Worm (Caenorhabditis elegans): ENCODE measurements around the gene F54E2.9.
A peak's percentile ranks its signal among the peaks of the same experiment; 100 is the strongest.

The F54E2.9 gene

ce11 chrV:2849071-2849470 is 35.3 kb upstream of the F54E2.9 start, which contains the start of gene ugt-53:
TSS of gene ugt-53 (plus strand) at chrV:2849343.
- TF ChIP-seq let-526 (GFP tag; IDR thresholded peaks at IDR 0.05) (no peak), nhr-80 (tag; optimal IDR thresholded peaks at IDR 0.05) (peak; percentile 48)

- no peak for TF ChIP-seq B0261.1 (tag; optimal IDR thresholded peaks at IDR 0.05)
- no peak for TF ChIP-seq bed-2 (GFP tag; IDR thresholded peaks at IDR 0.05)
- no peak for TF ChIP-seq T26A5.8 (tag; optimal IDR thresholded peaks at IDR 0.05)
- TF ChIP-seq F57C9.4 (tag; optimal IDR thresholded peaks at IDR 0.05): no peak
- no peak for TF ChIP-seq F55B11.4 (tag; optimal IDR thresholded peaks at IDR 0.05; ENCODE audit: borderline replicate concordance, insufficient read depth)
- TF ChIP-seq die-1 (tag; optimal IDR thresholded peaks at IDR 0.05): no peak
- no peak for TF ChIP-seq ceh-100 (GFP tag; IDR thresholded peaks at IDR 0.05)
These were observed 34.6 kb upstream of the F54E2.9 start, which contains the start of gene srj-49 for ce11 chrV:2848290-2848937. TSS of gene srj-49 (minus strand) at chrV:2848340.

ce11 chrV:2845771-2846170 is 32.0 kb upstream of the F54E2.9 start, which contains the start of gene srj-44:
TSS of gene srj-44 (minus strand) at chrV:2845871.
- TF ChIP-seq hsf-1 (GFP tag; IDR thresholded peaks at IDR 0.05) (no peak), Y79H2A.3 (GFP tag; conservative IDR thresholded peaks at IDR 0.05) (no peak), T26A5.8 (tag; optimal IDR thresholded peaks at IDR 0.05) (no peak), unc-130 (GFP tag; optimal IDR thresholded peaks at IDR 0.05) (no peak), nhr-90 (tag; optimal IDR thresholded peaks at IDR 0.05) (no peak), lag-1 (GFP tag; IDR thresholded peaks at IDR 0.05) (no peak), hmg-1.2 (GFP tag; IDR thresholded peaks at IDR 0.05) (no peak), rcor-1 (GFP tag; IDR thresholded peaks at IDR 0.05) (no peak), cebp-2 (GFP tag; IDR thresholded peaks at IDR 0.05) (no peak), mel-28 (tag; optimal IDR thresholded peaks at IDR 0.05; ENCODE audit: borderline replicate concordance) (no peak), egl-44 (GFP tag; IDR thresholded peaks at IDR 0.05) (no peak), akir-1 (GFP tag; optimal IDR thresholded peaks at IDR 0.05) (no peak), bed-2 (GFP tag; IDR thresholded peaks at IDR 0.05) (no peak)

ce11 chrV:2836501-2836900 is 22.7 kb upstream of the F54E2.9 start, which contains the start of gene srj-45:
TSS of gene srj-45 (minus strand) at chrV:2836601.
- TF ChIP-seq K11D2.4 (GFP tag; IDR thresholded peaks at IDR 0.05) (no peak), lin-35 (GFP tag; optimal IDR thresholded peaks at IDR 0.05) (no peak), sea-2 (GFP tag; IDR thresholded peaks at IDR 0.05) (no peak), ets-4 (GFP tag; optimal IDR thresholded peaks at IDR 0.05) (no peak), nhr-120 (GFP tag; IDR thresholded peaks at IDR 0.05) (no peak), F52B5.7 (tag; optimal IDR thresholded peaks at IDR 0.05) (no peak), T07F8.4 (tag; optimal IDR thresholded peaks at IDR 0.05) (no peak), F37B4.10 (GFP tag; IDR thresholded peaks at IDR 0.05) (no peak), Y79H2A.3 (GFP tag; conservative IDR thresholded peaks at IDR 0.05) (no peak), lin-26 (GFP tag; IDR thresholded peaks at IDR 0.05) (no peak), hlh-26 (GFP tag; conservative IDR thresholded peaks at IDR 0.05) (no peak), ceh-100 (GFP tag; IDR thresholded peaks at IDR 0.05) (no peak), mel-28 (tag; optimal IDR thresholded peaks at IDR 0.05; ENCODE audit: borderline replicate concordance) (no peak), let-526 (GFP tag; IDR thresholded peaks at IDR 0.05) (no peak)

ce11 chrV:2832666-2833065 is 18.9 kb upstream of the F54E2.9 start, which contains the start of gene srj-50:
TSS of gene srj-50 (plus strand) at chrV:2832966.
- no peak for TF ChIP-seq F52B5.7 (tag; optimal IDR thresholded peaks at IDR 0.05)
- no peak for TF ChIP-seq nhr-27 (tag; optimal IDR thresholded peaks at IDR 0.05)
- no peak for TF ChIP-seq F57A8.1 (GFP tag; optimal IDR thresholded peaks at IDR 0.05)
- TF ChIP-seq bed-1 (GFP tag; IDR thresholded peaks at IDR 0.05): no peak
- no peak for TF ChIP-seq F37B4.10 (GFP tag; IDR thresholded peaks at IDR 0.05)
- no peak for TF ChIP-seq bed-2 (GFP tag; IDR thresholded peaks at IDR 0.05)
- no peak for TF ChIP-seq ceh-58 (GFP tag; IDR thresholded peaks at IDR 0.05)
- TF ChIP-seq ztf-18 (tag; optimal IDR thresholded peaks at IDR 0.05): no peak
- TF ChIP-seq Y53F4B.3 (GFP tag; IDR thresholded peaks at IDR 0.05): no peak
- TF ChIP-seq K12H6.12 (tag; optimal IDR thresholded peaks at IDR 0.05): no peak
- no peak for TF ChIP-seq sea-2 (GFP tag; IDR thresholded peaks at IDR 0.05)
- no peak for TF ChIP-seq lir-1 (GFP tag; conservative IDR thresholded peaks at IDR 0.05)
- no peak for TF ChIP-seq efl-1 (GFP tag; optimal IDR thresholded peaks at IDR 0.05)
- no peak for TF ChIP-seq D2030.7 (GFP tag; IDR thresholded peaks at IDR 0.05)
- no peak for TF ChIP-seq aptf-3 (GFP tag; IDR thresholded peaks at IDR 0.05)
